Fruit fly (Drosophila melanogaster) S2 (cell line): ENCODE results near the gene Muc68Ca.

ENCODE experiments used
- CG8478 ChIP-seq: fragments of >200 bp; optimal IDR thresholded peaks from 2 replicates; lab custom pipeline; 2018
- CTCF ChIP-seq, 2 experiments: fragments of >200 bp; optimal IDR thresholded peaks; 2 replicates each; lab custom pipeline; 2018

- TF ChIP-seq CG8478 (lab: Kevin White, UChicago) (no peak), CTCF (optimal IDR thresholded peaks at IDR 0.05; lab: Kevin White, UChicago) (no peak)
These were observed 55.8 kb downstream of the Muc68Ca start, which contains the start of the genes CG46412 and CG33267 for dm6 chr3L:11563972-11564533.
